Worm (Caenorhabditis elegans): ENCODE data around the gene dnj-13.

ce11 chrII:11497365-11497764 is 48.1 kb upstream of the dnj-13 start, which contains the start of gene B0334.5:
- TF ChIP-seq him-1 (tag; optimal IDR thresholded peaks at IDR 0.05) (no peak), dao-5 (tag; optimal IDR thresholded peaks at IDR 0.05) (no peak), W03F9.2 (tag; optimal IDR thresholded peaks at IDR 0.05) (no peak)

Data from whole organism, L4/young adult.